Fruit fly (Drosophila melanogaster): ENCODE results near the gene CG3473.

CG3473 gene

dm6 chr2L:14545319-14545740, 18.2 kb downstream of the CG3473 start (continued):
- TF ChIP-seq CG11695 (GFP tag; IDR thresholded peaks at IDR 0.05) (no peak), CG12659 (GFP tag; optimal IDR thresholded peaks at IDR 0.05) (peak; percentile 41), MESR4 (GFP tag; optimal IDR thresholded peaks at IDR 0.05) (no peak), H15 (GFP tag; IDR thresholded peaks at IDR 0.05) (no peak), gce (GFP tag; IDR thresholded peaks at IDR 0.05) (peak; percentile 48; the same call in 1 of the 3 replicates), Mrtf (GFP tag; IDR thresholded peaks at IDR 0.05) (no peak), Bdp1 (GFP tag; optimal IDR thresholded peaks at IDR 0.05) (peak; percentile 64), klu (GFP tag; IDR thresholded peaks at IDR 0.05) (no peak), CG14441 (GFP tag; IDR thresholded peaks at IDR 0.05) (no peak), cg (GFP tag; optimal IDR thresholded peaks at IDR 0.05) (no peak), bsh (GFP tag; optimal IDR thresholded peaks at IDR 0.05) (peak in 1 of 2 experiments; percentile 70), CG12104 (GFP tag; optimal IDR thresholded peaks at IDR 0.05) (peak; percentile 55), BEAF-32 (GFP tag; optimal IDR thresholded peaks at IDR 0.05) (no peak), CG9817 (tag; optimal IDR thresholded peaks at IDR 0.05) (no peak), CG2202 (tag; optimal IDR thresholded peaks at IDR 0.05) (peak; percentile 91), CG8388 (GFP tag; optimal IDR thresholded peaks at IDR 0.05) (peak; percentile 32), CG15269 (tag; optimal IDR thresholded peaks at IDR 0.05) (no peak), CG8359 (GFP tag; optimal IDR thresholded peaks at IDR 0.05; ENCODE audit: borderline replicate concordance) (peak; percentile 53), CG1603 (tag; optimal IDR thresholded peaks at IDR 0.05) (peak; percentile 63), CG17612 (GFP tag; IDR thresholded peaks at IDR 0.05) (no peak), Rx (GFP tag; IDR thresholded peaks at IDR 0.05) (no peak), Kr (GFP tag; optimal IDR thresholded peaks at IDR 0.05) (peak; percentile 94), Deaf1 (tag; optimal IDR thresholded peaks at IDR 0.05) (no peak), Xbp1 (GFP tag; optimal IDR thresholded peaks at IDR 0.05) (no peak), Optix (GFP tag; IDR thresholded peaks at IDR 0.05) (no peak), Hr39 (optimal IDR thresholded peaks at IDR 0.05) (no peak), Sin3A (optimal IDR thresholded peaks at IDR 0.05) (no peak), ase (GFP tag; IDR thresholded peaks at IDR 0.05) (no peak), CG17829 (tag; optimal IDR thresholded peaks at IDR 0.05) (peak; percentile 46), Blimp-1 (GFP tag; optimal IDR thresholded peaks at IDR 0.05) (peak; percentile 46), tio (GFP tag; optimal IDR thresholded peaks at IDR 0.05) (peak; percentile 55), dysf (GFP tag; IDR thresholded peaks at IDR 0.05) (no peak), hb (GFP tag; IDR thresholded peaks at IDR 0.05; ENCODE audit: partially characterized antibody) (no peak), CG9215 (GFP tag; IDR thresholded peaks at IDR 0.05) (no peak), Dip3 (GFP tag; optimal IDR thresholded peaks at IDR 0.05) (no peak), HmgZ (tag; optimal IDR thresholded peaks at IDR 0.05) (peak; percentile 33), Fer2 (tag; optimal IDR thresholded peaks at IDR 0.05) (no peak), grn (GFP tag; optimal IDR thresholded peaks at IDR 0.05) (peak; percentile 74), lbe (GFP tag; optimal IDR thresholded peaks at IDR 0.05) (no peak), Hey (tag; optimal IDR thresholded peaks at IDR 0.05) (no peak), nmo (GFP tag; optimal IDR thresholded peaks at IDR 0.05) (peak; percentile 17), Atf3 (GFP tag; optimal IDR thresholded peaks at IDR 0.05) (peak; percentile 46), CG14965 (GFP tag; optimal IDR thresholded peaks at IDR 0.05; ENCODE audit: borderline replicate concordance) (peak; percentile 72), CG1024 (GFP tag; IDR thresholded peaks at IDR 0.05) (peak; percentile 42; the same call in 1 of the 2 replicates), NC2α (GFP tag; optimal IDR thresholded peaks at IDR 0.05) (peak; percentile 76), Jarid2 (GFP tag; optimal IDR thresholded peaks at IDR 0.05) (no peak), CG3838 (GFP tag; optimal IDR thresholded peaks at IDR 0.05) (peak; percentile 66), CG16815 (GFP tag; optimal IDR thresholded peaks at IDR 0.05) (peak; percentile 4), tna (GFP tag; IDR thresholded peaks at IDR 0.05; ENCODE audit: partially characterized antibody) (no peak), bigmax (GFP tag; optimal IDR thresholded peaks at IDR 0.05) (no peak), CG13624 (GFP tag; optimal IDR thresholded peaks at IDR 0.05) (no peak)

Measured in whole organism, embryonic.